Fruit fly (Drosophila melanogaster): ENCODE results near the gene comt.
A peak's percentile ranks its signal among the peaks of the same experiment; 100 is the strongest.

The comt gene

dm6 chrX:13249732-13250395 is 9.0 kb upstream of the comt start (continued):
- no peak for TF ChIP-seq Bteb2 (GFP tag; optimal IDR thresholded peaks at IDR 0.05)
- peak; percentile 18 for TF ChIP-seq CG4424 (GFP tag; optimal IDR thresholded peaks at IDR 0.05)
- no peak for TF ChIP-seq ttk (GFP tag; IDR thresholded peaks at IDR 0.05)
- no peak for TF ChIP-seq CG3281 (GFP tag; optimal IDR thresholded peaks at IDR 0.05)
- no peak for TF ChIP-seq Usf (GFP tag; optimal IDR thresholded peaks at IDR 0.05)
- no peak for TF ChIP-seq CG6813 (GFP tag; optimal IDR thresholded peaks at IDR 0.05)
- TF ChIP-seq lilli (GFP tag; optimal IDR thresholded peaks at IDR 0.05): no peak
- TF ChIP-seq dmrt99B (tag; optimal IDR thresholded peaks at IDR 0.05): peak; percentile 23
- TF ChIP-seq Ada2b (GFP tag; IDR thresholded peaks at IDR 0.05): no peak
- no peak for TF ChIP-seq CG6689 (GFP tag; IDR thresholded peaks at IDR 0.05)
- TF ChIP-seq corto (GFP tag; optimal IDR thresholded peaks at IDR 0.05): no peak
- TF ChIP-seq bab2 (GFP tag; optimal IDR thresholded peaks at IDR 0.05): no peak
- no peak for TF ChIP-seq CG17186 (GFP tag; optimal IDR thresholded peaks at IDR 0.05)
- no peak for TF ChIP-seq gsb (GFP tag; IDR thresholded peaks at IDR 0.05)
- no peak for TF ChIP-seq CG6854 (GFP tag; optimal IDR thresholded peaks at IDR 0.05)
- no peak for TF ChIP-seq en (GFP tag; optimal IDR thresholded peaks at IDR 0.05)
- peak; percentile 17; the same call in 1 of the 2 replicates for TF ChIP-seq sisA (GFP tag; IDR thresholded peaks at IDR 0.05)
- peak; percentile 74 for TF ChIP-seq sens (GFP tag)
- TF ChIP-seq phol (tag; optimal IDR thresholded peaks at IDR 0.05): peak; percentile 36
- no peak for TF ChIP-seq esg (GFP tag; conservative IDR thresholded peaks at IDR 0.05)
- no peak for TF ChIP-seq CG15696 (tag; optimal IDR thresholded peaks at IDR 0.05)
- TF ChIP-seq Scr (GFP tag; IDR thresholded peaks at IDR 0.05; ENCODE audit: partially characterized antibody): no peak
- TF ChIP-seq CoRest (tag; optimal IDR thresholded peaks at IDR 0.05): no peak
- TF ChIP-seq lola (GFP tag; optimal IDR thresholded peaks at IDR 0.05): peak in 1 of 3 experiments; percentile 22
- no peak for TF ChIP-seq CG1647 (GFP tag; optimal IDR thresholded peaks at IDR 0.05)
- no peak for TF ChIP-seq fru (optimal IDR thresholded peaks at IDR 0.05)
- TF ChIP-seq ewg (GFP tag; optimal IDR thresholded peaks at IDR 0.05): no peak
- no peak for TF ChIP-seq dmrt11E (tag; optimal IDR thresholded peaks at IDR 0.05)
- TF ChIP-seq CG34422 (GFP tag; IDR thresholded peaks at IDR 0.05): no peak
- TF ChIP-seq Sry-β (GFP tag; optimal IDR thresholded peaks at IDR 0.05): no peak
- no peak for TF ChIP-seq Side (GFP tag; optimal IDR thresholded peaks at IDR 0.05)
- TF ChIP-seq CG4360 (GFP tag; IDR thresholded peaks at IDR 0.05): no peak
- no peak for TF ChIP-seq CG1792 (GFP tag; optimal IDR thresholded peaks at IDR 0.05)
- TF ChIP-seq otp (GFP tag; IDR thresholded peaks at IDR 0.05): no peak
- TF ChIP-seq CG6654 (GFP tag; optimal IDR thresholded peaks at IDR 0.05): no peak
- TF ChIP-seq CG3726 (GFP tag; IDR thresholded peaks at IDR 0.05): no peak
- no peak for TF ChIP-seq gcm (GFP tag; optimal IDR thresholded peaks at IDR 0.05)
- peak; percentile 26 for TF ChIP-seq az2 (GFP tag; optimal IDR thresholded peaks at IDR 0.05)
- TF ChIP-seq CG15269 (tag; optimal IDR thresholded peaks at IDR 0.05): no peak
- no peak for TF ChIP-seq vvl (GFP tag; IDR thresholded peaks at IDR 0.05)
- no peak for TF ChIP-seq CG12236 (GFP tag; optimal IDR thresholded peaks at IDR 0.05)
- no peak for TF ChIP-seq CG4820 (GFP tag; optimal IDR thresholded peaks at IDR 0.05)
- no peak for TF ChIP-seq CG17802 (tag; optimal IDR thresholded peaks at IDR 0.05)
- no peak for TF ChIP-seq prd (optimal IDR thresholded peaks at IDR 0.05)
- TF ChIP-seq prd (GFP tag; IDR thresholded peaks at IDR 0.05): no peak
- TF ChIP-seq zen (tag; optimal IDR thresholded peaks at IDR 0.05): no peak
- TF ChIP-seq CG8388 (GFP tag; optimal IDR thresholded peaks at IDR 0.05): peak; percentile 22
- TF ChIP-seq CG3065 (GFP tag; optimal IDR thresholded peaks at IDR 0.05): no peak
- TF ChIP-seq aop (GFP tag; IDR thresholded peaks at IDR 0.05): no peak
- no peak for TF ChIP-seq Abd-B (GFP tag; optimal IDR thresholded peaks at IDR 0.05)
- no peak for TF ChIP-seq CG3163 (GFP tag; optimal IDR thresholded peaks at IDR 0.05)
